Worm (Caenorhabditis elegans) whole organism, L4 larva: ENCODE data around the gene K10B3.1.

Source experiments
- D1046.2 ChIP-seq: fragments of 200-800 bp; sonication (Bioruptor generic); IDR thresholded peaks from 2 replicates; pipeline ENCODE4 v1.3.6; 2022; ENCODE audit warnings: missing genetic modification characterization, missing compliant biosample characterization
- F26F4.8 ChIP-seq: fragments of 200-800 bp; sonication (Bioruptor generic); conservative IDR thresholded peaks from 2 replicates; pipeline ENCODE4 v1.3.6; 2022; ENCODE audit warnings: missing genetic modification characterization, missing compliant biosample characterization
- F49E8.2 ChIP-seq: sonication (generic microtip); optimal IDR thresholded peaks from 2 replicates; lab custom pipeline; 2016; ENCODE audit warnings: missing compliant biosample characterization, mild to moderate bottlenecking, missing genetic modification characterization, borderline replicate concordance
- R02D3.7 ChIP-seq: fragments of 150-350 bp; sonication (generic microtip); optimal IDR thresholded peaks from 3 replicates; lab custom pipeline; 2014; ENCODE audit warnings: missing biosample characterization, missing genetic modification characterization
- Y105C5A.15 ChIP-seq: fragments of 200-800 bp; sonication (Bioruptor generic); IDR thresholded peaks from 2 replicates; pipeline ENCODE4 v1.3.6; 2022; ENCODE audit warnings: missing genetic modification characterization, missing compliant biosample characterization
- Y75B8A.6 ChIP-seq: fragments of 200-800 bp; sonication (Bioruptor generic); IDR thresholded peaks from 2 replicates; pipeline ENCODE4 v1.3.6; 2022; ENCODE audit warnings: missing genetic modification reagents, missing genetic modification characterization, missing compliant biosample characterization
- ZK337.2 ChIP-seq: fragments of 200-800 bp; sonication (Bioruptor generic); IDR thresholded peaks from 2 replicates; pipeline ENCODE4 v1.3.6; 2022; ENCODE audit warnings: missing genetic modification reagents, missing genetic modification characterization, missing compliant biosample characterization
- ZK546.5 ChIP-seq, 2 experiments: sonication (generic microtip); optimal IDR thresholded peaks; 2 replicates each; lab custom pipeline; 2017; ENCODE audit warnings: missing biosample characterization in 2 of 2, missing genetic modification characterization in 2 of 2
- aha-1 ChIP-seq: fragments of 150-350 bp; peaks from one replicate; lab custom pipeline; 2014; ENCODE audit warnings: missing biosample characterization, missing genetic modification characterization
- ama-1 ChIP-seq: fragments of 150-350 bp; optimal IDR thresholded peaks from 2 replicates; lab custom pipeline; 2014; ENCODE audit warnings: inconsistent platforms, mixed read lengths
- arid-1 ChIP-seq: fragments of 200-800 bp; sonication (Bioruptor generic); conservative IDR thresholded peaks from 2 replicates; pipeline ENCODE4 v1.3.6; 2022; ENCODE audit warnings: missing genetic modification reagents, missing genetic modification characterization, missing compliant biosample characterization
- attf-4 ChIP-seq: sonication (generic microtip); optimal IDR thresholded peaks from 3 replicates; lab custom pipeline; 2017; ENCODE audit warnings: missing biosample characterization, missing genetic modification characterization
- ceh-44 ChIP-seq: fragments of 200-800 bp; sonication (Bioruptor generic); IDR thresholded peaks from 2 replicates; pipeline ENCODE4 v1.3.6; 2022; ENCODE audit warnings: missing genetic modification reagents, missing genetic modification characterization, missing compliant biosample characterization
- ceh-82 ChIP-seq: sonication (generic microtip); optimal IDR thresholded peaks from 2 replicates; lab custom pipeline; 2017; ENCODE audit warnings: missing biosample characterization, missing genetic modification characterization
- ces-1 ChIP-seq: fragments of 150-350 bp; sonication (generic microtip); optimal IDR thresholded peaks from 4 replicates; lab custom pipeline; 2014; ENCODE audit warnings: missing biosample characterization, missing genetic modification reagents, missing genetic modification characterization
- daf-16 ChIP-seq, 3 experiments: sonication (generic microtip); optimal IDR thresholded peaks; 2 replicates each; lab custom pipeline; 2016 to 2017; ENCODE audit warnings: missing genetic modification characterization in 3 of 3, missing genetic modification reagents in 3 of 3, mild to moderate bottlenecking in 2 of 3, missing compliant biosample characterization in 2 of 3, missing biosample characterization in 1 of 3, moderate library complexity in 1 of 3
- dmd-6 ChIP-seq: fragments of 200-800 bp; sonication (Bioruptor generic); IDR thresholded peaks from 2 replicates; pipeline ENCODE4 v1.3.6; 2022; ENCODE audit warnings: missing genetic modification reagents, missing genetic modification characterization, missing compliant biosample characterization
- dmd-8 ChIP-seq: fragments of 200-800 bp; sonication (Bioruptor generic); IDR thresholded peaks from 2 replicates; pipeline ENCODE4 v1.3.6; 2022; ENCODE audit warnings: missing genetic modification characterization, missing compliant biosample characterization
- dmd-9 ChIP-seq: fragments of 200-800 bp; sonication (Bioruptor generic); IDR thresholded peaks from 2 replicates; pipeline ENCODE4 v1.3.6; 2022; ENCODE audit warnings: missing genetic modification reagents, missing genetic modification characterization, missing compliant biosample characterization
- duxl-1 ChIP-seq: sonication (generic microtip); optimal IDR thresholded peaks from 2 replicates; lab custom pipeline; 2016; ENCODE audit warnings: mild to moderate bottlenecking, missing genetic modification characterization, moderate library complexity, missing compliant biosample characterization; ENCODE audit not compliant: poor library complexity
- fkh-10 ChIP-seq: fragments of 150-350 bp; optimal IDR thresholded peaks from 2 replicates; lab custom pipeline; 2014; ENCODE audit warnings: missing biosample characterization, missing genetic modification reagents, missing genetic modification characterization
- hlh-11 ChIP-seq: fragments of 200-800 bp; sonication (Bioruptor generic); optimal IDR thresholded peaks from 2 replicates; lab custom pipeline; 2018; ENCODE audit warnings: mild to moderate bottlenecking, missing genetic modification characterization, missing compliant biosample characterization
- hmg-1.1 ChIP-seq: fragments of 200-800 bp; sonication (Bioruptor generic); IDR thresholded peaks from 2 replicates; pipeline ENCODE4 v1.3.6; 2022; ENCODE audit warnings: missing genetic modification reagents, missing genetic modification characterization, missing compliant biosample characterization
- jun-1 ChIP-seq: fragments of 150-350 bp; optimal IDR thresholded peaks from 2 replicates; lab custom pipeline; 2014; ENCODE audit warnings: missing biosample characterization, missing genetic modification reagents, missing genetic modification characterization
- lim-7 ChIP-seq: fragments of 200-800 bp; sonication (Bioruptor generic); IDR thresholded peaks from 2 replicates; pipeline ENCODE4 v1.3.6; 2022; ENCODE audit warnings: missing genetic modification characterization, missing compliant biosample characterization
- lin-1 ChIP-seq: fragments of 200-800 bp; sonication (Bioruptor generic); IDR thresholded peaks from 2 replicates; pipeline ENCODE4 v1.3.6; 2022; ENCODE audit warnings: missing genetic modification reagents, missing genetic modification characterization, missing compliant biosample characterization
- lin-29 ChIP-seq: fragments of 200-800 bp; sonication (Bioruptor generic); IDR thresholded peaks from 2 replicates; pipeline ENCODE4 v1.3.6; 2022; ENCODE audit warnings: missing genetic modification reagents, missing genetic modification characterization, missing compliant biosample characterization
- lin-38 ChIP-seq: fragments of 200-800 bp; sonication (Bioruptor generic); IDR thresholded peaks from 2 replicates; pipeline ENCODE4 v1.3.6; 2022; ENCODE audit warnings: missing genetic modification reagents, missing genetic modification characterization, missing compliant biosample characterization
- lsy-2 ChIP-seq, 2 experiments: fragments of 150-350 bp in 1 of 2; sonication (generic microtip) in 1 of 2; optimal IDR thresholded peaks; 2 replicates each; lab custom pipeline; 2014 to 2017; ENCODE audit warnings: missing biosample characterization in 2 of 2, missing genetic modification characterization in 2 of 2
- mdl-1 ChIP-seq, 2 experiments: fragments of 150-350 bp in 1 of 2; sonication (generic microtip) in 1 of 2; optimal IDR thresholded peaks; 2 replicates each; lab custom pipeline; 2014 to 2017; ENCODE audit warnings: missing biosample characterization in 2 of 2, missing genetic modification characterization in 2 of 2
- mdt-29 ChIP-seq: fragments of 200-800 bp; sonication (Bioruptor generic); IDR thresholded peaks from 2 replicates; pipeline ENCODE4 v1.3.6; 2022; ENCODE audit warnings: missing genetic modification reagents, missing genetic modification characterization, missing compliant biosample characterization
- mes-2 ChIP-seq: sonication (generic microtip); optimal IDR thresholded peaks from 2 replicates; lab custom pipeline; 2016; ENCODE audit warnings: missing genotype, mild to moderate bottlenecking, missing genetic modification characterization, missing compliant biosample characterization; ENCODE audit not compliant: poor library complexity, severe bottlenecking
- mxl-2 ChIP-seq: fragments of 200-800 bp; sonication (Bioruptor generic); conservative IDR thresholded peaks from 2 replicates; pipeline ENCODE4 v1.3.6; 2022; ENCODE audit warnings: missing genetic modification reagents, missing genetic modification characterization, missing compliant biosample characterization
- mxl-3 ChIP-seq: fragments of 200-800 bp; sonication (Bioruptor generic); optimal IDR thresholded peaks from 2 replicates; lab custom pipeline; 2018; ENCODE audit warnings: mild to moderate bottlenecking, missing genetic modification characterization, missing compliant biosample characterization
- nhr-10 ChIP-seq: fragments of 150-350 bp; optimal IDR thresholded peaks from 2 replicates; lab custom pipeline; 2014; ENCODE audit warnings: missing biosample characterization, missing genetic modification characterization
- nhr-28 ChIP-seq: fragments of 150-350 bp; optimal IDR thresholded peaks from 2 replicates; lab custom pipeline; 2014; ENCODE audit warnings: missing biosample characterization, missing genetic modification characterization
- nhr-41 ChIP-seq: fragments of 200-800 bp; sonication (Bioruptor generic); IDR thresholded peaks from 2 replicates; pipeline ENCODE4 v1.3.6; 2022; ENCODE audit warnings: missing genetic modification reagents, missing genetic modification characterization, missing compliant biosample characterization
- nhr-48 ChIP-seq: sonication (generic microtip); optimal IDR thresholded peaks from 2 replicates; lab custom pipeline; 2016; ENCODE audit warnings: mild to moderate bottlenecking, missing genetic modification characterization, missing compliant biosample characterization
- nhr-6 ChIP-seq: fragments of 150-350 bp; optimal IDR thresholded peaks from 2 replicates; lab custom pipeline; 2014; ENCODE audit warnings: missing biosample characterization, missing genetic modification characterization
- nhr-76 ChIP-seq: fragments of 150-350 bp; optimal IDR thresholded peaks from 2 replicates; lab custom pipeline; 2014; ENCODE audit warnings: missing biosample characterization, missing genetic modification characterization
- php-3 ChIP-seq: fragments of 200-800 bp; sonication (Bioruptor generic); IDR thresholded peaks from 2 replicates; pipeline ENCODE4 v1.3.6; 2022; ENCODE audit warnings: missing genetic modification reagents, missing genetic modification characterization, missing compliant biosample characterization
- pqm-1 ChIP-seq: sonication (generic microtip); optimal IDR thresholded peaks from 2 replicates; lab custom pipeline; 2017; ENCODE audit warnings: missing biosample characterization, missing genetic modification characterization
- saeg-2 ChIP-seq: fragments of 200-800 bp; sonication (Bioruptor generic); IDR thresholded peaks from 2 replicates; pipeline ENCODE4 v1.3.6; 2022; ENCODE audit warnings: missing genetic modification reagents, missing genetic modification characterization, missing compliant biosample characterization
- sdz-12 ChIP-seq: fragments of 200-800 bp; sonication (Bioruptor generic); optimal IDR thresholded peaks from 2 replicates; lab custom pipeline; 2018; ENCODE audit warnings: mild to moderate bottlenecking, missing genetic modification characterization, missing compliant biosample characterization
- snpc-1.2 ChIP-seq: fragments of 200-800 bp; sonication (Bioruptor generic); IDR thresholded peaks from 2 replicates; pipeline ENCODE4 v1.3.6; 2022; ENCODE audit warnings: missing genetic modification reagents, missing genetic modification characterization, missing compliant biosample characterization
- spr-1 ChIP-seq: sonication (generic microtip); optimal IDR thresholded peaks from 2 replicates; lab custom pipeline; 2016; ENCODE audit warnings: mild to moderate bottlenecking, missing genetic modification characterization, missing compliant biosample characterization
- tra-1 ChIP-seq: fragments of 200-800 bp; sonication (Bioruptor generic); IDR thresholded peaks from 2 replicates; pipeline ENCODE4 v1.3.6; 2022; ENCODE audit warnings: missing genetic modification reagents, missing genetic modification characterization, missing compliant biosample characterization
- unc-39 ChIP-seq: sonication (generic microtip); optimal IDR thresholded peaks from 2 replicates; lab custom pipeline; 2017; ENCODE audit warnings: missing biosample characterization, missing genetic modification characterization
- vab-7 ChIP-seq: fragments of 200-800 bp; sonication (Bioruptor generic); IDR thresholded peaks from 2 replicates; pipeline ENCODE4 v1.3.6; 2022; ENCODE audit warnings: missing genetic modification reagents, missing genetic modification characterization, missing compliant biosample characterization
- zfp-2 ChIP-seq: sonication (generic microtip); optimal IDR thresholded peaks from 2 replicates; lab custom pipeline; 2016; ENCODE audit warnings: mild to moderate bottlenecking, missing genetic modification characterization, missing compliant biosample characterization
- zfp-3 ChIP-seq: fragments of 200-800 bp; sonication (Bioruptor generic); conservative IDR thresholded peaks from 2 replicates; pipeline ENCODE4 v1.3.6; 2022; ENCODE audit warnings: missing genetic modification reagents, missing genetic modification characterization, missing compliant biosample characterization
- zip-11 ChIP-seq: fragments of 200-800 bp; sonication (Bioruptor generic); IDR thresholded peaks from 2 replicates; pipeline ENCODE4 v1.3.6; 2022; ENCODE audit warnings: missing genetic modification characterization, missing compliant biosample characterization

Gene K10B3.1

DNA sequence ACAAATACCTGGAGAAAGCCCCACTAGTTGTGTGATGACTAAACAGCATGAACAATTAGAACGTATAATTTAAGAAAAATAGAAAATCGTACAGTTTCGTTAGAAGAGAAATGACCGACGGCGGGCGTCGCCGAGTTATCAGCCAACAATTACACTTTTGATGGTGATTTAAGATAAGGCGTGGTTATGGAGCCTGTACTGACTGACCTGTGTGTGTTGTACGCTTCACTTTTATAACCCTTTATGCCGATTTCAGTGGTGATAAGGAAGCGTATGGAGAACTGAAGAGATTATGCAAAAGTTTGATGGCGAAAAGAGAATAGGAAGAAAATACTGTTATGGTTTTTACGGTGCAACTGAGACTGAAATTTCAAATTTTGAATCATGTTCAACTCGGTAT, 17.8 kb downstream of the K10B3.1 start (continued):
- TF ChIP-seq nhr-48 (tag; lab: Kevin White, UChicago) (peak; percentile 48), lsy-2 (tag; optimal IDR thresholded peaks at IDR 0.05; lab: Kevin White, UChicago) (no peak), pqm-1 (tag; lab: Kevin White, UChicago) (peak; percentile 98), Y105C5A.15 (GFP tag; lab: Robert Waterston, UW) (no peak), nhr-41 (peak; percentile 68), dmd-6 (GFP tag; lab: Robert Waterston, UW) (peak; percentile 91), mes-2 (tag; lab: Kevin White, UChicago) (peak; percentile 20), spr-1 (tag; lab: Kevin White, UChicago) (no peak), R02D3.7 (no peak), duxl-1 (tag; lab: Kevin White, UChicago) (no peak), ZK546.5 (tag; optimal IDR thresholded peaks at IDR 0.05; lab: Kevin White, UChicago) (no peak), ceh-82 (tag; lab: Kevin White, UChicago) (no peak), lin-29 (GFP tag; lab: Robert Waterston, UW) (no peak), nhr-76 (no peak), D1046.2 (GFP tag; lab: Robert Waterston, UW) (no peak), unc-39 (tag; lab: Kevin White, UChicago) (no peak), jun-1 (no peak), ZK337.2 (GFP tag; lab: Robert Waterston, UW) (no peak), fkh-10 (no peak), dmd-8 (GFP tag; lab: Robert Waterston, UW) (no peak), mxl-3 (peak; percentile 31), nhr-10 (tag; lab: Kevin White, UChicago) (no peak), lin-1 (GFP tag; lab: Robert Waterston, UW) (peak; percentile 47; the same call in 1 of the 2 replicates), dmd-9 (GFP tag; lab: Robert Waterston, UW) (no peak), saeg-2 (0 out of 2 replicates have a peak, but pooled peaks have one; percentile 22), tra-1 (GFP tag; lab: Robert Waterston, UW) (0 out of 2 replicates have a peak, but pooled peaks have one; percentile 44), daf-16 (GFP tag; optimal IDR thresholded peaks at IDR 0.05; lab: Kevin White, UChicago) (peak in 1 of 2 experiments; percentile 31), daf-16 (tag; optimal IDR thresholded peaks at IDR 0.05; lab: Kevin White, UChicago) (peak; percentile 84), mxl-2 (GFP tag; lab: Robert Waterston, UW) (no peak), ama-1 (lab: Kevin White, UChicago) (no peak), zip-11 (GFP tag; lab: Robert Waterston, UW) (no peak), attf-4 (no peak), lim-7 (no peak), mdt-29 (GFP tag; lab: Robert Waterston, UW) (no peak), mdl-1 (tag; optimal IDR thresholded peaks at IDR 0.05; lab: Kevin White, UChicago) (no peak), arid-1 (no peak; the same call in 1 of the 2 replicates), sdz-12 (GFP tag; lab: Kevin White, UChicago) (no peak), hmg-1.1 (no peak), nhr-28 (peak; percentile 92), F49E8.2 (tag; lab: Kevin White, UChicago) (no peak), ceh-44 (no peak), Y75B8A.6 (GFP tag; lab: Robert Waterston, UW) (no peak), zfp-2 (tag; lab: Kevin White, UChicago) (no peak), snpc-1.2 (no peak), hlh-11 (tag; lab: Kevin White, UChicago) (peak; percentile 87), vab-7 (GFP tag; lab: Robert Waterston, UW) (no peak), zfp-3 (GFP tag; lab: Robert Waterston, UW) (no peak), aha-1 (no peak), F26F4.8 (GFP tag; lab: Robert Waterston, UW) (no peak), php-3 (peak; percentile 97), nhr-6 (tag; lab: Kevin White, UChicago) (no peak), lin-38 (GFP tag; lab: Robert Waterston, UW) (no peak), ces-1 (GFP tag; lab: Kevin White, UChicago) (no peak)
